Fruit fly (Drosophila melanogaster): ENCODE measurements around the gene CG3603.

CG3603 gene

dm6 chrX:2977857-2978473 lies 30.1 kb downstream of the CG3603 start (continued):
- no peak for TF ChIP-seq dl (GFP tag; optimal IDR thresholded peaks at IDR 0.05; ENCODE audit: insufficient read depth in 1 of 2, partially characterized antibody in 2 of 2)
- TF ChIP-seq sage (GFP tag; optimal IDR thresholded peaks at IDR 0.05): no peak
- TF ChIP-seq Myc (optimal IDR thresholded peaks at IDR 0.05): no peak
- peak; percentile 31 for TF ChIP-seq ey (GFP tag; optimal IDR thresholded peaks at IDR 0.05)
- no peak for TF ChIP-seq CrebA (GFP tag; optimal IDR thresholded peaks at IDR 0.05; ENCODE audit: borderline replicate concordance)
- TF ChIP-seq dmrt93B (GFP tag; optimal IDR thresholded peaks at IDR 0.05): peak; percentile 5
- TF ChIP-seq Abd-B (GFP tag; optimal IDR thresholded peaks at IDR 0.05): no peak
- peak; percentile 34 for TF ChIP-seq Hnf4 (GFP tag; optimal IDR thresholded peaks at IDR 0.05)

dm6 chrX:2980290-2980689 lies 32.5 kb downstream of the CG3603 start:
- TF ChIP-seq sage (GFP tag; optimal IDR thresholded peaks at IDR 0.05): no peak
- no peak for TF ChIP-seq fru (GFP tag; optimal IDR thresholded peaks at IDR 0.05)
- TF ChIP-seq woc (GFP tag; optimal IDR thresholded peaks at IDR 0.05): no peak
- TF ChIP-seq tai (GFP tag; optimal IDR thresholded peaks at IDR 0.05): no peak
- TF ChIP-seq brk (GFP tag; optimal IDR thresholded peaks at IDR 0.05): no peak
- TF ChIP-seq dmrt93B (GFP tag; optimal IDR thresholded peaks at IDR 0.05): no peak

- TF ChIP-seq OdsH (GFP tag; optimal IDR thresholded peaks at IDR 0.05) (no peak), h (GFP tag; optimal IDR thresholded peaks at IDR 0.05) (no peak), GATAd (GFP tag; optimal IDR thresholded peaks at IDR 0.05) (no peak), Dfd (GFP tag; optimal IDR thresholded peaks at IDR 0.05) (peak; percentile 17)
Measured at dm6 chrX:2982441-2982995, 34.7 kb downstream of the CG3603 start.

dm6 chrX:2984902-2985772 lies 37.3 kb downstream of the CG3603 start:
- TF ChIP-seq fru (GFP tag; optimal IDR thresholded peaks at IDR 0.05) (peak; percentile 86), Rel (GFP tag; optimal IDR thresholded peaks at IDR 0.05) (peak; percentile 42), Rel (tag; optimal IDR thresholded peaks at IDR 0.05) (peak; percentile 22), dl (GFP tag; optimal IDR thresholded peaks at IDR 0.05; ENCODE audit: insufficient read depth in 1 of 2, partially characterized antibody in 2 of 2) (no peak), Hr83 (GFP tag; optimal IDR thresholded peaks at IDR 0.05; ENCODE audit: poor library complexity, severe bottlenecking) (no peak), h (GFP tag; optimal IDR thresholded peaks at IDR 0.05) (peak; percentile 87), tai (GFP tag; optimal IDR thresholded peaks at IDR 0.05) (peak; percentile 49), psq (GFP tag; optimal IDR thresholded peaks at IDR 0.05) (peak; percentile 87), sv (GFP tag; optimal IDR thresholded peaks at IDR 0.05) (peak; percentile 5), Jra (GFP tag; optimal IDR thresholded peaks at IDR 0.05) (no peak), OdsH (GFP tag; optimal IDR thresholded peaks at IDR 0.05) (peak; percentile 85), sage (GFP tag; optimal IDR thresholded peaks at IDR 0.05) (peak; percentile 66), GATAd (GFP tag; optimal IDR thresholded peaks at IDR 0.05) (no peak), dsf (GFP tag; optimal IDR thresholded peaks at IDR 0.05; ENCODE audit: borderline replicate concordance) (no peak), usp (GFP tag; optimal IDR thresholded peaks at IDR 0.05) (no peak), CG9705 (GFP tag; optimal IDR thresholded peaks at IDR 0.05) (peak; percentile 53), CrebA (GFP tag; optimal IDR thresholded peaks at IDR 0.05; ENCODE audit: borderline replicate concordance) (peak; percentile 22), Dif (GFP tag; optimal IDR thresholded peaks at IDR 0.05; ENCODE audit: partially characterized antibody) (no peak), rgr (GFP tag; optimal IDR thresholded peaks at IDR 0.05) (peak; percentile 79), N (GFP tag; optimal IDR thresholded peaks at IDR 0.05) (no peak), dmrt93B (GFP tag; optimal IDR thresholded peaks at IDR 0.05) (peak; percentile 63), brk (GFP tag; optimal IDR thresholded peaks at IDR 0.05) (peak; percentile 72), CG32264 (GFP tag; optimal IDR thresholded peaks at IDR 0.05) (peak; percentile 47), Dfd (GFP tag; optimal IDR thresholded peaks at IDR 0.05) (no peak), Hr78 (GFP tag; optimal IDR thresholded peaks at IDR 0.05) (no peak), Myc (optimal IDR thresholded peaks at IDR 0.05) (no peak), woc (GFP tag; optimal IDR thresholded peaks at IDR 0.05) (peak; percentile 77), foxo (GFP tag; optimal IDR thresholded peaks at IDR 0.05) (peak in 1 of 2 experiments; percentile 86), HLH106 (tag; optimal IDR thresholded peaks at IDR 0.05) (peak; percentile 85), Mio (GFP tag; optimal IDR thresholded peaks at IDR 0.05) (no peak), pan (optimal IDR thresholded peaks at IDR 0.05) (no peak), Abd-B (GFP tag; optimal IDR thresholded peaks at IDR 0.05) (no peak), jim (GFP tag; optimal IDR thresholded peaks at IDR 0.05) (no peak), br (GFP tag; optimal IDR thresholded peaks at IDR 0.05) (peak; percentile 79), Hnf4 (GFP tag; optimal IDR thresholded peaks at IDR 0.05) (peak; percentile 79), Sp1 (GFP tag; optimal IDR thresholded peaks at IDR 0.05) (peak; percentile 84), Vsx2 (GFP tag; optimal IDR thresholded peaks at IDR 0.05; ENCODE audit: partially characterized antibody) (no peak), ey (GFP tag; optimal IDR thresholded peaks at IDR 0.05) (peak; percentile 81), lola (GFP tag; optimal IDR thresholded peaks at IDR 0.05) (no peak)
